Worm (Caenorhabditis elegans): Measurements from ENCODE around the gene bath-24.
"Not testable (repeated sequence)": the region's sequence is repeated elsewhere in the genome, so short reads cannot be mapped to it uniquely, and the experiment has no call there.

DNA sequence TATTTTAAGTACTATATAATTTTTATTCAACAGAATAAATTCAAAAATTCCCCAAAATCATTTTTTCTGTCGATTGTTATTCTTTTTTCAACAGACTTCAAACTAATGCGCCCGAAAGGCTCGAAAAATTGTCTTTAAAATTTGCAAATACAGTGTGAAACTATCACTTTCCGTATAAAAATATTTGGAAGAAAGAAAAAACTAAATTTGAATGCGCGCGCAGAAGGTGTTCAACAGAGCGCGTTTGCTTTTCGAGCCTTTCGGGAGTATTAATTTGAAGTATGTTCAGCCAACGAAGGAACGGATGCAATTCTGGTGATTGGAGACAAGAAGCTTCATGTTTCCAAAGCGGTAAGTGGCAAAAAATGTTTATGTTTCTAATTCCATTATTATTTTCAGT lies 13.1 kb downstream of the bath-24 start, which contains the start of gene btb-4:
- TF ChIP-seq him-1, dao-5 (tag; optimal IDR thresholded peaks at IDR 0.05): not testable (repeated sequence)
